Worm (Caenorhabditis elegans) whole organism, L1 larva: ENCODE data around the gene mtm-5.

Experiments
- C04F5.9 ChIP-seq: sonication (generic microtip); optimal IDR thresholded peaks from 2 replicates; lab custom pipeline; 2016; ENCODE audit warnings: missing genetic modification characterization, missing compliant biosample characterization
- C16A3.4 ChIP-seq: fragments of 150-350 bp; optimal IDR thresholded peaks from 2 replicates; lab custom pipeline; 2014; ENCODE audit warnings: missing biosample characterization, missing genetic modification characterization
- F16B12.6 ChIP-seq: fragments of 150-350 bp; optimal IDR thresholded peaks from 2 replicates; lab custom pipeline; 2014; ENCODE audit warnings: missing biosample characterization, missing genetic modification characterization
- Y116A8C.19 ChIP-seq: sonication (generic microtip); optimal IDR thresholded peaks from 2 replicates; lab custom pipeline; 2016; ENCODE audit warnings: missing compliant biosample characterization, missing genetic modification characterization, borderline replicate concordance
- aha-1 ChIP-seq: fragments of 150-350 bp; optimal IDR thresholded peaks from 2 replicates; lab custom pipeline; 2014; ENCODE audit warnings: missing biosample characterization, missing genetic modification characterization
- alr-1 ChIP-seq: fragments of 200-800 bp; sonication (Bioruptor generic); optimal IDR thresholded peaks from 2 replicates; lab custom pipeline; 2018; ENCODE audit warnings: borderline replicate concordance, mild to moderate bottlenecking, missing genetic modification characterization, missing compliant biosample characterization
- aly-2 ChIP-seq: fragments of 150-350 bp; optimal IDR thresholded peaks from 2 replicates; lab custom pipeline; 2014; ENCODE audit warnings: missing biosample characterization, missing genetic modification characterization
- ceh-8 ChIP-seq: fragments of 200-800 bp; sonication (Bioruptor generic); optimal IDR thresholded peaks from 2 replicates; lab custom pipeline; 2018; ENCODE audit warnings: mild to moderate bottlenecking, missing genetic modification characterization, moderate library complexity, missing compliant biosample characterization
- ceh-90 ChIP-seq: sonication (generic microtip); optimal IDR thresholded peaks from 2 replicates; lab custom pipeline; 2016; ENCODE audit warnings: missing genetic modification characterization, missing compliant biosample characterization
- ces-1 ChIP-seq: fragments of 150-350 bp; optimal IDR thresholded peaks from 2 replicates; lab custom pipeline; 2014; ENCODE audit warnings: missing biosample characterization, missing genetic modification reagents, missing genetic modification characterization
- dpl-1 ChIP-seq, 3 experiments: fragments of 150-350 bp in 2 of 3; sonication (generic microtip) in 1 of 3; optimal IDR thresholded peaks; 2 replicates each; lab custom pipeline; 2014 to 2017; ENCODE audit warnings: missing biosample characterization in 3 of 3, missing genetic modification characterization in 3 of 3, missing genetic modification reagents in 3 of 3
- efl-3 ChIP-seq: fragments of 200-800 bp; sonication (Bioruptor generic); optimal IDR thresholded peaks from 2 replicates; lab custom pipeline; 2018; ENCODE audit warnings: mild to moderate bottlenecking, missing genetic modification characterization, missing compliant biosample characterization
- egl-13 ChIP-seq: sonication (generic microtip); optimal IDR thresholded peaks from 2 replicates; lab custom pipeline; 2016; ENCODE audit warnings: missing genotype, missing genetic modification reagents, missing genetic modification characterization, missing compliant biosample characterization
- egl-27 ChIP-seq, 2 experiments: fragments of 150-350 bp in 1 of 2; sonication (generic microtip); optimal IDR thresholded peaks; 3 replicates each; lab custom pipeline; 2017 to 2018; ENCODE audit warnings: missing biosample characterization in 2 of 2, missing genetic modification characterization in 2 of 2, missing genetic modification reagents in 2 of 2
- elt-3 ChIP-seq, 6 experiments: fragments of 150-350 bp in 1 of 6; sonication (generic microtip); optimal IDR thresholded peaks; 2 replicates each; lab custom pipeline; 2017 to 2018; ENCODE audit warnings: missing biosample characterization in 6 of 6, missing genetic modification characterization in 6 of 6, inconsistent platforms in 1 of 6
- fos-1 ChIP-seq: fragments of 150-350 bp; optimal IDR thresholded peaks from 2 replicates; lab custom pipeline; 2014; ENCODE audit warnings: missing biosample characterization, missing genetic modification characterization
- hlh-17 ChIP-seq: fragments of 200-800 bp; sonication (Bioruptor generic); optimal IDR thresholded peaks from 2 replicates; lab custom pipeline; 2018; ENCODE audit warnings: missing genetic modification characterization, mild to moderate bottlenecking, missing compliant biosample characterization, moderate library complexity, borderline replicate concordance
- hpl-2 ChIP-seq: fragments of 150-350 bp; optimal IDR thresholded peaks from 2 replicates; lab custom pipeline; 2014; ENCODE audit warnings: missing biosample characterization, missing genetic modification reagents, missing genetic modification characterization
- irx-1 ChIP-seq: sonication (generic microtip); optimal IDR thresholded peaks from 2 replicates; lab custom pipeline; 2016; ENCODE audit warnings: missing genetic modification characterization, missing compliant biosample characterization
- jun-1 ChIP-seq: fragments of 150-350 bp; optimal IDR thresholded peaks from 2 replicates; lab custom pipeline; 2014; ENCODE audit warnings: missing biosample characterization, missing genetic modification reagents, missing genetic modification characterization
- lin-14 ChIP-seq: fragments of 200-800 bp; sonication (Bioruptor generic); optimal IDR thresholded peaks from 2 replicates; lab custom pipeline; 2018; ENCODE audit warnings: mild to moderate bottlenecking, missing genetic modification characterization, moderate library complexity, missing compliant biosample characterization
- lin-15B ChIP-seq: fragments of 150-350 bp; sonication (generic microtip); optimal IDR thresholded peaks from 3 replicates; lab custom pipeline; 2014; ENCODE audit warnings: missing biosample characterization, missing genetic modification characterization
- lin-35 ChIP-seq, 2 experiments: fragments of 150-350 bp; optimal IDR thresholded peaks; 2 replicates each; lab custom pipeline; 2014; ENCODE audit warnings: missing biosample characterization in 2 of 2, missing genetic modification characterization in 2 of 2, missing genetic modification reagents in 2 of 2
- lin-39 ChIP-seq: fragments of 150-350 bp; optimal IDR thresholded peaks from 2 replicates; lab custom pipeline; 2014; ENCODE audit warnings: missing biosample characterization, missing genetic modification reagents, missing genetic modification characterization
- lsy-2 ChIP-seq, 2 experiments: fragments of 150-350 bp; optimal IDR thresholded peaks; 2 replicates each; lab custom pipeline; 2014; ENCODE audit warnings: missing biosample characterization in 2 of 2, missing genetic modification characterization in 2 of 2
- mdl-1 ChIP-seq, 2 experiments: fragments of 150-350 bp; optimal IDR thresholded peaks; 2 replicates each; lab custom pipeline; 2014 to 2017; ENCODE audit warnings: missing biosample characterization in 2 of 2, missing genetic modification characterization in 2 of 2, inconsistent platforms in 1 of 2
- mef-2 ChIP-seq: fragments of 150-350 bp; optimal IDR thresholded peaks from 2 replicates; lab custom pipeline; 2014; ENCODE audit warnings: missing biosample characterization, missing genetic modification characterization
- mep-1 ChIP-seq: fragments of 150-350 bp; optimal IDR thresholded peaks from 2 replicates; lab custom pipeline; 2014; ENCODE audit warnings: missing biosample characterization, missing genetic modification characterization
- nhr-11 ChIP-seq: fragments of 150-350 bp; optimal IDR thresholded peaks from 2 replicates; lab custom pipeline; 2014; ENCODE audit warnings: missing biosample characterization, missing genetic modification characterization
- nhr-19 ChIP-seq: fragments of 200-800 bp; sonication (Bioruptor generic); conservative IDR thresholded peaks from 2 replicates; pipeline ENCODE4 v1.3.6; 2022; ENCODE audit warnings: missing genetic modification characterization, missing compliant biosample characterization
- nhr-20 ChIP-seq: sonication (generic microtip); optimal IDR thresholded peaks from 2 replicates; lab custom pipeline; 2016; ENCODE audit warnings: mild to moderate bottlenecking, missing genetic modification characterization, missing compliant biosample characterization
- nhr-237 ChIP-seq: fragments of 150-350 bp; optimal IDR thresholded peaks from 2 replicates; lab custom pipeline; 2014; ENCODE audit warnings: missing biosample characterization, missing genetic modification characterization
- nhr-28 ChIP-seq: fragments of 150-350 bp; optimal IDR thresholded peaks from 2 replicates; lab custom pipeline; 2014; ENCODE audit warnings: missing biosample characterization, missing genetic modification characterization
- nhr-47 ChIP-seq: sonication (generic microtip); optimal IDR thresholded peaks from 2 replicates; lab custom pipeline; 2016; ENCODE audit warnings: mild to moderate bottlenecking, missing genetic modification characterization, moderate library complexity, missing compliant biosample characterization
- nhr-71 ChIP-seq: sonication (generic microtip); optimal IDR thresholded peaks from 2 replicates; lab custom pipeline; 2016; ENCODE audit warnings: mild to moderate bottlenecking, missing genetic modification characterization, moderate library complexity, missing compliant biosample characterization
- nhr-76 ChIP-seq: sonication (generic microtip); optimal IDR thresholded peaks from 2 replicates; lab custom pipeline; 2017; ENCODE audit warnings: missing biosample characterization, missing genetic modification characterization
- nhr-77 ChIP-seq: fragments of 150-350 bp; optimal IDR thresholded peaks from 2 replicates; lab custom pipeline; 2014; ENCODE audit warnings: missing biosample characterization, missing genetic modification characterization
- nhr-85 ChIP-seq: sonication (generic microtip); peaks from one replicate; lab custom pipeline; 2016; ENCODE audit warnings: missing genetic modification characterization, inconsistent platforms, missing compliant biosample characterization
- nhr-90 ChIP-seq: sonication (generic microtip); optimal IDR thresholded peaks from 2 replicates; lab custom pipeline; 2016; ENCODE audit warnings: mild to moderate bottlenecking, missing genetic modification characterization, missing compliant biosample characterization; ENCODE audit not compliant: poor library complexity
- skn-1 ChIP-seq: fragments of 150-350 bp; optimal IDR thresholded peaks from 2 replicates; lab custom pipeline; 2014; ENCODE audit warnings: missing biosample characterization, missing genetic modification characterization
- snpc-4 ChIP-seq: fragments of 150-350 bp; optimal IDR thresholded peaks from 2 replicates; lab custom pipeline; 2014; ENCODE audit warnings: missing biosample characterization, missing genetic modification characterization
- snu-23 ChIP-seq: sonication (generic microtip); optimal IDR thresholded peaks from 2 replicates; lab custom pipeline; 2016; ENCODE audit warnings: missing genetic modification characterization, missing compliant biosample characterization
- sox-4 ChIP-seq: sonication (generic microtip); optimal IDR thresholded peaks from 2 replicates; lab custom pipeline; 2016; ENCODE audit warnings: missing genetic modification characterization, missing compliant biosample characterization
- sptf-1 ChIP-seq: fragments of 150-350 bp; optimal IDR thresholded peaks from 2 replicates; lab custom pipeline; 2014; ENCODE audit warnings: missing biosample characterization, missing genetic modification characterization
- sup-37 ChIP-seq: fragments of 200-800 bp; sonication (Bioruptor generic); optimal IDR thresholded peaks from 2 replicates; lab custom pipeline; 2018; ENCODE audit warnings: mild to moderate bottlenecking, missing genetic modification characterization, missing compliant biosample characterization
- swsn-7 ChIP-seq: sonication (generic microtip); optimal IDR thresholded peaks from 2 replicates; lab custom pipeline; 2016; ENCODE audit warnings: missing genetic modification characterization, missing compliant biosample characterization
- tlp-1 ChIP-seq: fragments of 150-350 bp; optimal IDR thresholded peaks from 2 replicates; lab custom pipeline; 2014; ENCODE audit warnings: missing biosample characterization, missing genetic modification characterization
- unc-130 ChIP-seq: fragments of 150-350 bp; optimal IDR thresholded peaks from 2 replicates; lab custom pipeline; 2017; ENCODE audit warnings: missing biosample characterization, missing genetic modification characterization, inconsistent platforms
- unc-30 ChIP-seq: sonication (generic microtip); optimal IDR thresholded peaks from 2 replicates; lab custom pipeline; 2017; ENCODE audit warnings: missing biosample characterization, missing genetic modification characterization
- unc-62 ChIP-seq: fragments of 150-350 bp; optimal IDR thresholded peaks from 2 replicates; lab custom pipeline; 2014; ENCODE audit warnings: missing biosample characterization, missing genetic modification reagents, missing genetic modification characterization
- unc-86 ChIP-seq: sonication (generic microtip); optimal IDR thresholded peaks from 2 replicates; lab custom pipeline; 2016; ENCODE audit warnings: missing genetic modification characterization, missing compliant biosample characterization
- unc-98 ChIP-seq: fragments of 200-800 bp; sonication (Bioruptor generic); IDR thresholded peaks from 2 replicates; pipeline ENCODE4 v1.3.6; 2022; ENCODE audit warnings: missing genetic modification characterization, missing compliant biosample characterization
- zag-1 ChIP-seq: fragments of 150-350 bp; optimal IDR thresholded peaks from 2 replicates; lab custom pipeline; 2014; ENCODE audit warnings: missing biosample characterization, missing genetic modification characterization
- ztf-11 ChIP-seq, 2 experiments: sonication (generic microtip); optimal IDR thresholded peaks; 2 replicates each; lab custom pipeline; 2016 to 2017; ENCODE audit warnings: missing genetic modification characterization in 2 of 2, missing biosample characterization in 1 of 2, missing compliant biosample characterization in 1 of 2

The mtm-5 gene

ce11 chrX:5279170-5279635 is 36.0 kb upstream of the mtm-5 start, which contains the start of gene Y34B4A.2:
Gene Y34B4A.2 (plus strand): TSS chrX:5279497.
- TF ChIP-seq nhr-76 (no peak), zag-1 (tag; lab: Kevin White, UChicago) (no peak), swsn-7 (tag; lab: Kevin White, UChicago) (peak; percentile 39), aly-2 (no peak), nhr-90 (tag; lab: Kevin White, UChicago) (peak; percentile 19), sptf-1 (tag; lab: Kevin White, UChicago) (no peak), nhr-71 (tag; lab: Kevin White, UChicago) (no peak), aha-1 (tag; lab: Kevin White, UChicago) (no peak), nhr-237 (tag; lab: Kevin White, UChicago) (no peak), mef-2 (tag; lab: Kevin White, UChicago) (no peak), lin-39 (no peak), hpl-2 (no peak), irx-1 (tag; lab: Kevin White, UChicago) (peak; percentile 33), unc-86 (tag; lab: Kevin White, UChicago) (no peak), unc-98 (GFP tag; lab: Robert Waterston, UW) (no peak), nhr-20 (tag; lab: Kevin White, UChicago) (peak; percentile 25), egl-13 (tag; lab: Kevin White, UChicago) (no peak), egl-27 (tag; optimal IDR thresholded peaks at IDR 0.05; lab: Kevin White, UChicago) (no peak), C16A3.4 (tag; lab: Kevin White, UChicago) (no peak), fos-1 (tag; lab: Kevin White, UChicago) (no peak), C04F5.9 (tag; lab: Kevin White, UChicago) (no peak), nhr-11 (tag; lab: Kevin White, UChicago) (no peak), lsy-2 (tag; optimal IDR thresholded peaks at IDR 0.05; lab: Kevin White, UChicago) (peak in 1 of 2 experiments; percentile 36), nhr-28 (tag; lab: Kevin White, UChicago) (no peak), ztf-11 (tag; optimal IDR thresholded peaks at IDR 0.05; lab: Kevin White, UChicago) (no peak), lin-35 (GFP tag; optimal IDR thresholded peaks at IDR 0.05; lab: Kevin White, UChicago) (peak; percentile 16 to 50), hlh-17 (GFP tag; lab: Kevin White, UChicago) (no peak), ceh-8 (GFP tag; lab: Kevin White, UChicago) (no peak), unc-30 (tag; lab: Kevin White, UChicago) (no peak), sup-37 (no peak), nhr-19 (GFP tag; lab: Robert Waterston, UW) (no peak), nhr-77 (tag; lab: Kevin White, UChicago) (no peak), tlp-1 (tag; lab: Kevin White, UChicago) (no peak), mdl-1 (tag; optimal IDR thresholded peaks at IDR 0.05; lab: Kevin White, UChicago) (no peak), jun-1 (tag; lab: Kevin White, UChicago) (peak; percentile 26), mep-1 (no peak), elt-3 (tag; optimal IDR thresholded peaks at IDR 0.05; lab: Kevin White, UChicago) (no peak), snpc-4 (tag; lab: Kevin White, UChicago) (no peak), dpl-1 (GFP tag; optimal IDR thresholded peaks at IDR 0.05; lab: Kevin White, UChicago) (peak in 2 of 3 experiments; percentile 5 to 33), lin-14 (GFP tag; lab: Kevin White, UChicago) (peak; percentile 39), snu-23 (peak; percentile 47), skn-1 (tag; lab: Kevin White, UChicago) (no peak), lin-15B (tag; lab: Kevin White, UChicago) (no peak), unc-62 (GFP tag; lab: Kevin White, UChicago) (no peak), alr-1 (tag; lab: Kevin White, UChicago) (no peak), ces-1 (no peak), sox-4 (tag; lab: Kevin White, UChicago) (no peak), unc-130 (tag; lab: Kevin White, UChicago) (no peak), efl-3 (GFP tag; lab: Kevin White, UChicago) (no peak), nhr-47 (tag; lab: Kevin White, UChicago) (peak; percentile 50), F16B12.6 (no peak), ceh-90 (tag; lab: Kevin White, UChicago) (no peak), Y116A8C.19 (tag; lab: Kevin White, UChicago) (no peak), nhr-85 (tag; lab: Kevin White, UChicago) (no peak)
